Worm (Caenorhabditis elegans) whole organism, L3 larva: ENCODE results near the gene swd-2.1.

Experiments
- egl-5 ChIP-seq: fragments of 150-350 bp; optimal IDR thresholded peaks from 2 replicates; lab custom pipeline; 2017; ENCODE audit warnings: missing biosample characterization, missing genetic modification reagents, missing genetic modification characterization, inconsistent platforms
- fkh-10 ChIP-seq: sonication (generic microtip); optimal IDR thresholded peaks from 2 replicates; lab custom pipeline; 2017; ENCODE audit warnings: missing biosample characterization, missing genetic modification reagents, missing genetic modification characterization
- nhr-12 ChIP-seq: fragments of 150-350 bp; optimal IDR thresholded peaks from 2 replicates; lab custom pipeline; 2014; ENCODE audit warnings: missing biosample characterization, missing genetic modification characterization
- nhr-25 ChIP-seq: sonication (generic microtip); optimal IDR thresholded peaks from 2 replicates; lab custom pipeline; 2017; ENCODE audit warnings: missing biosample characterization, missing genetic modification characterization
- nhr-28 ChIP-seq: fragments of 150-350 bp; optimal IDR thresholded peaks from 2 replicates; lab custom pipeline; 2014; ENCODE audit warnings: missing biosample characterization, missing genetic modification characterization
- nhr-76 ChIP-seq: fragments of 150-350 bp; sonication (generic microtip); optimal IDR thresholded peaks from 5 replicates; lab custom pipeline; 2014; ENCODE audit warnings: missing biosample characterization, missing genetic modification characterization
- snpc-4 ChIP-seq: fragments of 150-350 bp; optimal IDR thresholded peaks from 2 replicates; lab custom pipeline; 2014; ENCODE audit warnings: missing biosample characterization, missing genetic modification characterization
- tbx-2 ChIP-seq: sonication (generic microtip); optimal IDR thresholded peaks from 2 replicates; lab custom pipeline; 2016; ENCODE audit warnings: mild to moderate bottlenecking, missing genetic modification characterization, missing compliant biosample characterization
- unc-62 ChIP-seq: fragments of 150-350 bp; sonication (generic microtip); optimal IDR thresholded peaks from 4 replicates; lab custom pipeline; 2014; ENCODE audit warnings: missing biosample characterization, missing genetic modification reagents, missing genetic modification characterization
- zag-1 ChIP-seq: fragments of 150-350 bp; optimal IDR thresholded peaks from 2 replicates; lab custom pipeline; 2014; ENCODE audit warnings: missing biosample characterization, missing genetic modification characterization
- ztf-11 ChIP-seq: fragments of 150-350 bp; optimal IDR thresholded peaks from 2 replicates; lab custom pipeline; 2014; ENCODE audit warnings: missing biosample characterization, missing genetic modification characterization

DNA sequence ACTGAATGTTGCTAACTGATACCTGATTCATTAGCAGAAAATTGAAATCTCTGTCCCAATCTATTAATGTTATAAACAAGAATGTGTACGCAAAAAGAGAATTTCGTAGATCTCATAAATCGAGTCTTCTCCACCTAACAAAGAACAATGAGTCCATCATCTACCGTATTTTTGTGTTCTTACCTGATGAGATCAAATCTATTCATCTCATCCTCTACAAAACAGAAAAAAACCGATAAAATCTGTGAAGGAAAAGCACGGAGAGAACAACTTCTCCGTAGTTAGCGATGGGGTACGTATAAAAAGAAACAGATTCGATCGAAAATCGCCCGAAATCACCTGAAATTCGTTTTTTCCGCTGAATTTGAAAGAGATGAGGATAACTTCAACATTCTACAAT, 32.8 kb downstream of the swd-2.1 start, which contains the start of gene C33H5.1:
- TF ChIP-seq nhr-12 (tag; lab: Kevin White, UChicago) (no peak), fkh-10 (GFP tag; lab: Kevin White, UChicago) (no peak), unc-62 (GFP tag; lab: Kevin White, UChicago) (no peak), tbx-2 (no peak), nhr-25 (tag; lab: Kevin White, UChicago) (no peak), nhr-76 (no peak), nhr-28 (tag; lab: Kevin White, UChicago) (no peak), egl-5 (no peak), snpc-4 (tag; lab: Kevin White, UChicago) (no peak), zag-1 (tag; lab: Kevin White, UChicago) (no peak), ztf-11 (tag; lab: Kevin White, UChicago) (no peak)
